Fruit fly (Drosophila melanogaster): ENCODE data around the gene CG33271.

CG33271 gene

dm6 chr3L:11534391-11535246 lies 42.7 kb downstream of the CG33271 start (continued):
- no peak for TF ChIP-seq CG34422 (GFP tag; IDR thresholded peaks at IDR 0.05)
- peak; percentile 48; the same call in 1 of the 2 replicates for TF ChIP-seq lmd (GFP tag; IDR thresholded peaks at IDR 0.05)
- TF ChIP-seq HLH54F (GFP tag; optimal IDR thresholded peaks at IDR 0.05) = no peak
- TF ChIP-seq Med (GFP tag) = peak; percentile 78
- TF ChIP-seq Aef1 (GFP tag; IDR thresholded peaks at IDR 0.05) = no peak
- TF ChIP-seq CG34224 (GFP tag; IDR thresholded peaks at IDR 0.05; ENCODE audit: partially characterized antibody) = peak; percentile 54; the same call in 2 of the 3 replicates
- no peak for TF ChIP-seq CG10366 (GFP tag; IDR thresholded peaks at IDR 0.05)
- TF ChIP-seq Rfx (GFP tag; IDR thresholded peaks at IDR 0.05) = peak; percentile 51; the same call in 1 of the 2 replicates
- peak; percentile 24 for TF ChIP-seq CG12391 (tag; optimal IDR thresholded peaks at IDR 0.05)
- no peak for TF ChIP-seq CG15601 (tag; optimal IDR thresholded peaks at IDR 0.05)
- no peak for TF ChIP-seq CG3726 (GFP tag; IDR thresholded peaks at IDR 0.05)
- no peak for TF ChIP-seq Sry-δ (GFP tag; optimal IDR thresholded peaks at IDR 0.05)
- no peak for TF ChIP-seq dan (GFP tag; IDR thresholded peaks at IDR 0.05)
- no peak for TF ChIP-seq ham (GFP tag; IDR thresholded peaks at IDR 0.05)
- TF ChIP-seq Usf (GFP tag; optimal IDR thresholded peaks at IDR 0.05) = peak; percentile 29
- peak; percentile 51 for TF ChIP-seq CG15269 (tag; optimal IDR thresholded peaks at IDR 0.05)
- no peak for TF ChIP-seq pfk (GFP tag; optimal IDR thresholded peaks at IDR 0.05)
- peak; percentile 7; the same call in 1 of the 2 replicates for TF ChIP-seq Drgx (GFP tag; IDR thresholded peaks at IDR 0.05)
- no peak for TF ChIP-seq NK7.1 (GFP tag; optimal IDR thresholded peaks at IDR 0.05)
- no peak for TF ChIP-seq prd (optimal IDR thresholded peaks at IDR 0.05)
- no peak for TF ChIP-seq prd (GFP tag; IDR thresholded peaks at IDR 0.05)
- TF ChIP-seq PHDP (tag; optimal IDR thresholded peaks at IDR 0.05) = peak; percentile 49
- TF ChIP-seq Vsx1 (GFP tag; optimal IDR thresholded peaks at IDR 0.05) = no peak
- TF ChIP-seq stwl (tag; optimal IDR thresholded peaks at IDR 0.05) = peak; percentile 7
- peak; percentile 14; the same call in 1 of the 2 replicates for TF ChIP-seq CG14014 (GFP tag; IDR thresholded peaks at IDR 0.05)
- peak; percentile 27; the same call in 1 of the 2 replicates for TF ChIP-seq unc-4 (GFP tag; IDR thresholded peaks at IDR 0.05; ENCODE audit: partially characterized antibody)
- no peak for TF ChIP-seq CG10654 (GFP tag; optimal IDR thresholded peaks at IDR 0.05)
- no peak for TF ChIP-seq ken (GFP tag; IDR thresholded peaks at IDR 0.05)
- peak; percentile 60 for TF ChIP-seq CG2678 (tag; optimal IDR thresholded peaks at IDR 0.05)
- TF ChIP-seq CG1602 (GFP tag; optimal IDR thresholded peaks at IDR 0.05) = no peak
- peak; percentile 23 for TF ChIP-seq CG8388 (GFP tag; optimal IDR thresholded peaks at IDR 0.05)
- TF ChIP-seq CG12071 (GFP tag; optimal IDR thresholded peaks at IDR 0.05) = no peak
- TF ChIP-seq pan (optimal IDR thresholded peaks at IDR 0.05) = no peak
- TF ChIP-seq pan (GFP tag; optimal IDR thresholded peaks at IDR 0.05 in 1 of 2, IDR thresholded peaks at IDR 0.05 in 1 of 2) = peak in 1 of 2 experiments; percentile 33
- no peak for TF ChIP-seq fu2 (GFP tag; optimal IDR thresholded peaks at IDR 0.05)
- TF ChIP-seq CG7357 (GFP tag; IDR thresholded peaks at IDR 0.05) = 0 out of 3 replicates have a peak, but pooled peaks have one; percentile 39
- peak; percentile 50; the same call in 1 of the 2 replicates for TF ChIP-seq slbo (GFP tag; IDR thresholded peaks at IDR 0.05)
- TF ChIP-seq z (GFP tag; IDR thresholded peaks at IDR 0.05) = 0 out of 3 replicates have a peak, but pooled peaks have one; percentile 15
- TF ChIP-seq ci (GFP tag; IDR thresholded peaks at IDR 0.05) = peak; percentile 36; the same call in 2 of the 3 replicates
- TF ChIP-seq Adf1 (GFP tag; IDR thresholded peaks at IDR 0.05) = peak; percentile 85
- TF ChIP-seq row (GFP tag; IDR thresholded peaks at IDR 0.05) = peak; percentile 51; the same call in 2 of the 3 replicates
- TF ChIP-seq rib (GFP tag; IDR thresholded peaks at IDR 0.05) = peak; percentile 25; the same call in 1 of the 2 replicates
- peak; percentile 88 for TF ChIP-seq grau (tag; optimal IDR thresholded peaks at IDR 0.05)
- peak; percentile 46; the same call in 2 of the 3 replicates for TF ChIP-seq dysf (GFP tag; IDR thresholded peaks at IDR 0.05)
- TF ChIP-seq fd3F (GFP tag; optimal IDR thresholded peaks at IDR 0.05) = peak; percentile 23
- no peak for TF ChIP-seq CG9609 (GFP tag; optimal IDR thresholded peaks at IDR 0.05)
- no peak for TF ChIP-seq CG14860 (GFP tag; IDR thresholded peaks at IDR 0.05; ENCODE audit: partially characterized antibody)
- TF ChIP-seq hbn (GFP tag; IDR thresholded peaks at IDR 0.05; ENCODE audit: partially characterized antibody) = peak; percentile 28; the same call in 1 of the 2 replicates
- TF ChIP-seq Ptx1 (GFP tag; IDR thresholded peaks at IDR 0.05) = peak; percentile 31; the same call in 1 of the 2 replicates

Measured in whole organism, embryonic.